Worm (Caenorhabditis elegans): ENCODE data around the gene C45G9.12.

DNA sequence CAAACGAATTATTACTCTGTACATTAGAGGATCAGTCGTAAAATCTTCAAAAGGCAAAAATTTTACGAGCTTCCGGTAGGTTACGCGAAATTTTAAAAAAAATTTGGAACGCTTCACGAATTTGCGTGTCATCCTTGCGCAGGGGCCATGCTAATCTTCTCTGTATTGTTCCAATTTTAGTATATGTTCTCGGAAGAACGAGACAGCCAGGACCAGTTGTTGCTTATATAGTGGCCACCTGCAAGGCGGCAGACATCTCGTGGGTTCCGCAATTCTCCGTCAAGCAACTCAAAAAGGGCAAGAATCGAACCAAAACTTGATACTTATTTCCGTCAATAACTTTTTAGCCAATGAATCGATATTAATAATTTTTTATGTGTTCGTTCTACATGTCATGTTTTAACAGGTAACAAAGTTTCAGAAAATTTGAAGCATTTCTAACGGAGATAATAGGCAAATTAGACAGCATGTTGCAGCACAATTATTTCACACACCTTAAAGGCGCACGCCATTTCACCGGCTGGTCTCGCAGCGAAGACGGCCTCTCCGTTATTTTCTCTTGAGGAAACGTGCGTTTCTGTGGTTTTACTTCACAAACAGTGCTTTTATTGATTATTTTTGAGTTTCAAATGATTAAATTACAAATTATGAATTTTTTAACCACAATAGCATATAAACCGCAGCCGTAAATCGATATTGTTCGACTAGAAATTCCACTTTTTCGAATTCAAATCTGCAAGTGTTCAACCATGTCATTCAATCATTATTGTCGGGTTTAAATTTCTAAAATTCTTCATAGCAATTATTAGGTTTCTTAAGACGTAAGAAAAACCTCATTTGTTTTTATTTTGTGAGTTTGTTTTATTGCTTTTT is 9.5 kb upstream of the C45G9.12 start:
- TF ChIP-seq nfya-1 (tag; optimal IDR thresholded peaks at IDR 0.05; ENCODE audit: insufficient read depth), result peak; percentile 69
- no peak for TF ChIP-seq skn-1 (tag; optimal IDR thresholded peaks at IDR 0.05)
- no peak for TF ChIP-seq ZK546.5 (tag; optimal IDR thresholded peaks at IDR 0.05)
- TF ChIP-seq egl-27 (tag; optimal IDR thresholded peaks at IDR 0.05), result no peak
- no peak for TF ChIP-seq elt-3 (tag; optimal IDR thresholded peaks at IDR 0.05)
- TF ChIP-seq nhr-237 (tag; optimal IDR thresholded peaks at IDR 0.05), result no peak
- no peak for TF ChIP-seq mdl-1 (tag; optimal IDR thresholded peaks at IDR 0.05)
- peak; percentile 13 for TF ChIP-seq lin-39 (tag; optimal IDR thresholded peaks at IDR 0.05)
- peak; percentile 16 for TF ChIP-seq pqm-1 (tag; optimal IDR thresholded peaks at IDR 0.05)
- peak; percentile 99 for TF ChIP-seq snpc-4 (tag; optimal IDR thresholded peaks at IDR 0.05)
- no peak for TF ChIP-seq nhr-67 (tag; optimal IDR thresholded peaks at IDR 0.05)
- peak; percentile 81 for TF ChIP-seq ceh-82 (tag; optimal IDR thresholded peaks at IDR 0.05)
- no peak for TF ChIP-seq nhr-28 (tag; optimal IDR thresholded peaks at IDR 0.05)

Data from whole organism, L3 larva.